Worm (Caenorhabditis elegans) whole organism, mixed stage, embryonic: ENCODE measurements around the gene mrp-1.

Source experiments
- ceh-39 ChIP-seq: fragments of 150-350 bp; optimal IDR thresholded peaks from 2 replicates; lab custom pipeline; 2014; ENCODE audit warnings: missing biosample characterization, missing genetic modification characterization
- nhr-12 ChIP-seq: fragments of 150-350 bp; optimal IDR thresholded peaks from 2 replicates; lab custom pipeline; 2014; ENCODE audit warnings: missing biosample characterization, missing genetic modification characterization
- sem-2 ChIP-seq: fragments of 200-800 bp; sonication (Bioruptor generic); optimal IDR thresholded peaks from 2 replicates; lab custom pipeline; 2018; ENCODE audit warnings: mild to moderate bottlenecking, missing genetic modification characterization, missing compliant biosample characterization

DNA sequence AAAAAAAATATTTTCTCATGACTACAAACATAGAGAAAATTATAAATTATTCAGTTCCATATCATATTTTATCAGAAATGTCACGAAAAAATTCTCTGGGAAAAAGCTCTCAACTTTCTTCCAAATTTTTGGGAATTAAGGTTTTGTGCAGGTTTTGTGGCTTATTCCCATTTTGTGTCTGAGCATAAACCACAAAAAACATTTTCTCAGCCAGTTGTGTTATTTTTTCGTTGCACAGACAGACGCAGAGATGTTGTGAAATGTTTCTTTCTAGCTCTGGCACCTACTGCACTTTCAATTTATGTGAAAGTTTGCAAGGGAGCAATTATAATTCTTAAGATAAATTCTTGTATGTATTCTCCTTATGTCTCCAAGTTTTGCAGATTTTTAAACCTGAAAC is 12.6 kb downstream of the mrp-1 start:
- TF ChIP-seq ceh-39 (tag; lab: Kevin White, UChicago) (no peak), nhr-12 (tag; lab: Kevin White, UChicago) (no peak), sem-2 (GFP tag; lab: Kevin White, UChicago) (no peak)
